Fruit fly (Drosophila melanogaster): ENCODE results near the gene Sfxn2.

The Sfxn2 gene

DNA sequence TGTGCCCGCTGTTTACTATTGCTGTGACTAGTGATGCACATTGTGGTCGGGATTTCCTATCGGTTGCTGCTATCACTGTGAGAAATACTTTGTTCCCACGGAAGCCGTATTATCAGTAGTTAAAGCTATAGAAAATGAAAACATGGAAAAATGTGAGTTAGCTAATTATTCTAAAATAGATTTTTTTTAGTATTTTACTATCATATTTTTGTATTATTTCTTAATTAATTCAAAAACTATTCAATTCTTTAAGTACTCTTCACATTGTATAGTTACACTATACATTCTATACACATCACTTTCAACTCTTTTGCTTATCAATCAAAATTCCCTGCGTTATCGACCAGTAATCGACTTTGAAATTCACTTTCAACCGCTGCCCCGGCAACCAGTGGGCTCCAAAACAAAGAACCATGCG, 34.7 kb downstream of the Sfxn2 start, which contains the start of the genes Naxd and CG14079:
Naxd (minus strand) TSS at position 45 of the 418 bp plus-strand sequence.
CG14079 (plus strand) TSS at position 335 of the 418 bp plus-strand sequence.
- TF ChIP-seq CTCF (optimal IDR thresholded peaks at IDR 0.05) (no peak), CG8478 (optimal IDR thresholded peaks at IDR 0.05) (no peak)

DNA sequence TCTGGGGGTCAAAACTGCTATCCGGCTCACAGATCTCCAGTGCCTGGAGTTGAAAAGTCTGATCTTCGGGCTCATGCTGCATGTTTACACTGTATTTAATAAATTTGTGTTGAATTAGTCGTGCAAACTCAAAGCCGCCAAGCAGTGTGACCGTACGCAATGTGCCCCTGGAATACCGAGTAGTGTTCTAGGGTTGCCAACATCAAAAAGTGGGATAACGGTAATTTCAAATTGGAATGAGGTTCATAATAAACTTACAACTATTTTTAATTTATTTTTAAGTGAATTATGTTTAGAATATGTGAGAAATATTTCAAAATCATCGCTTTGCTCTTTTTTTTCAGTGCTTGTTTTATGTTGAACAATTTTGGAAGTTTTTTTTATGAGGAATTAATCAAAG, 37.2 kb downstream of the Sfxn2 start, which contains the start of gene Gem2:
Gem2 (minus strand) TSS at position 176 of the 400 bp plus-strand sequence.
- TF ChIP-seq CTCF (optimal IDR thresholded peaks at IDR 0.05), result no peak
- no peak for TF ChIP-seq CG8478 (optimal IDR thresholded peaks at IDR 0.05)
